Worm (Caenorhabditis elegans) whole organism, late embryonic: ENCODE results near the gene Y39A1A.27.
A peak's percentile ranks its signal among the peaks of the same experiment; 100 is the strongest.

Experiments used
- T23F11.4 ChIP-seq: fragments of 200-800 bp; sonication (Bioruptor generic); optimal IDR thresholded peaks from 2 replicates; lab custom pipeline; 2018; ENCODE audit warnings: mild to moderate bottlenecking, missing genetic modification characterization, missing compliant biosample characterization
- fkh-6 ChIP-seq: sonication (generic microtip); optimal IDR thresholded peaks from 2 replicates; lab custom pipeline; 2016; ENCODE audit warnings: missing genetic modification characterization, missing compliant biosample characterization
- ref-2 ChIP-seq: sonication (generic microtip); optimal IDR thresholded peaks from 2 replicates; lab custom pipeline; 2016; ENCODE audit warnings: missing genetic modification characterization, missing compliant biosample characterization
- tbx-7 ChIP-seq: sonication (generic microtip); optimal IDR thresholded peaks from 2 replicates; lab custom pipeline; 2016; ENCODE audit warnings: missing genotype, missing genetic modification characterization, missing compliant biosample characterization
- zip-5 ChIP-seq: sonication (generic microtip); optimal IDR thresholded peaks from 2 replicates; lab custom pipeline; 2016; ENCODE audit warnings: missing genetic modification characterization, missing compliant biosample characterization

DNA sequence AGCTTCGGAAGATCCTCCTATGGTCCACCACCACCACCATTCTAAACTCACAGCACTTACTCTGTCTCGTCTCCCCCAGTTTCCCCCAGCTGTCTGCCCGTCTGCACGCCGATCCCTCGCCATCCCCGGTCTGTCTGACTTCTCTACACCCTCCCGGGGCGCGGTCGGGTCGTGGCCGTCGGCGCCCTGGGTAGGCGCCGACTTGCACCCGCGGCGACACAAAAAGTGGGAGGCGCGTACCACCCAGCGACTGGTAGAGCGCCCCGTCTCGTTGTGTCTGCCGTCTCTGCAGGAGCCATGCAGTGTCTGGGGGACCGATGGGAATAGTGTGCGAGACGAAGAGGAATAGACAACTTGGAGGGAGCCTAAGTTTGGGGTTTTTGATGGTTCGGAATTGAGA, 4.7 kb upstream of the Y39A1A.27 start:
- no peak for TF ChIP-seq T23F11.4 (GFP tag; lab: Kevin White, UChicago)
- no peak for TF ChIP-seq fkh-6
- peak; percentile 91 for TF ChIP-seq ref-2
- no peak for TF ChIP-seq zip-5 (tag; lab: Kevin White, UChicago)
- no peak for TF ChIP-seq tbx-7
